Fruit fly (Drosophila melanogaster) whole organism, embryonic: ENCODE results near the gene CG34134.

Source experiments
- Abd-B ChIP-seq: fragments of 200-800 bp; sonication (Bioruptor generic); optimal IDR thresholded peaks from 2 replicates; lab custom pipeline; 2018; ENCODE audit warnings: missing biosample characterization, mild to moderate bottlenecking, missing genetic modification characterization, moderate library complexity
- Ada2b ChIP-seq: fragments of 200-800 bp; sonication (Bioruptor generic); IDR thresholded peaks from 2 replicates; pipeline ENCODE4 v1.3.6; 2022; ENCODE audit warnings: missing biosample characterization, missing genetic modification characterization
- B-H1 ChIP-seq: fragments of 200-800 bp; sonication (Bioruptor generic); IDR thresholded peaks from 3 replicates; pipeline ENCODE4 v1.3.6; 2022; ENCODE audit warnings: missing biosample characterization, missing genetic modification characterization
- CG11247 ChIP-seq: fragments of 200-800 bp; sonication (Bioruptor generic); IDR thresholded peaks from 2 replicates; pipeline ENCODE4 v1.3.6; 2022; ENCODE audit warnings: missing biosample characterization, missing genetic modification characterization
- CG12236 ChIP-seq: fragments of 200-800 bp; sonication (Bioruptor generic); optimal IDR thresholded peaks from 2 replicates; lab custom pipeline; 2016; ENCODE audit warnings: missing biosample characterization, missing genetic modification characterization
- CG12942 ChIP-seq: fragments of 200-800 bp; sonication (Bioruptor generic); optimal IDR thresholded peaks from 3 replicates; lab custom pipeline; 2016; ENCODE audit warnings: missing biosample characterization, missing genetic modification characterization
- CG13424 ChIP-seq: fragments of 200-800 bp; sonication (Bioruptor generic); optimal IDR thresholded peaks from 2 replicates; lab custom pipeline; 2019; ENCODE audit warnings: missing biosample characterization, mild to moderate bottlenecking, missing genetic modification characterization, moderate library complexity
- CG14667 ChIP-seq: fragments of 200-800 bp; sonication (Bioruptor generic); IDR thresholded peaks from 2 replicates; pipeline ENCODE4 v1.3.6; 2022; ENCODE audit warnings: missing biosample characterization, missing genetic modification characterization
- CG1602 ChIP-seq: fragments of 200-800 bp; sonication (Bioruptor generic); optimal IDR thresholded peaks from 3 replicates; lab custom pipeline; 2016; ENCODE audit warnings: missing biosample characterization, missing genetic modification characterization
- CG1792 ChIP-seq: fragments of 200-800 bp; sonication (Bioruptor generic); optimal IDR thresholded peaks from 2 replicates; lab custom pipeline; 2016; ENCODE audit warnings: missing biosample characterization, missing genetic modification characterization
- CG30431 ChIP-seq: fragments of 200-800 bp; sonication (Bioruptor generic); optimal IDR thresholded peaks from 2 replicates; lab custom pipeline; 2017; ENCODE audit warnings: missing biosample characterization, missing genetic modification characterization
- CG4854 ChIP-seq: fragments of 200-800 bp; sonication (Bioruptor generic); optimal IDR thresholded peaks from 2 replicates; lab custom pipeline; 2016; ENCODE audit warnings: missing biosample characterization, missing genetic modification characterization, inconsistent platforms
- CG6683 ChIP-seq: fragments of 200-800 bp; sonication (Bioruptor generic); optimal IDR thresholded peaks from 2 replicates; lab custom pipeline; 2017; ENCODE audit warnings: missing biosample characterization, mild to moderate bottlenecking, missing genetic modification characterization, missing genetic modification reagents
- CG6689 ChIP-seq: fragments of 200-800 bp; sonication (Bioruptor generic); IDR thresholded peaks from 2 replicates; pipeline ENCODE4 v1.3.6; 2022; ENCODE audit warnings: missing biosample characterization, missing genetic modification characterization
- CG6813 ChIP-seq: fragments of 200-800 bp; sonication (Bioruptor generic); optimal IDR thresholded peaks from 2 replicates; lab custom pipeline; 2017; ENCODE audit warnings: missing biosample characterization, missing genetic modification characterization, mild to moderate bottlenecking, moderate library complexity, missing genetic modification reagents
- CG6854 ChIP-seq: fragments of 200-800 bp; sonication (Bioruptor generic); optimal IDR thresholded peaks from 3 replicates; lab custom pipeline; 2017; ENCODE audit warnings: missing biosample characterization, mild to moderate bottlenecking, missing genetic modification characterization
- CG8359 ChIP-seq: fragments of 200-800 bp; sonication (Bioruptor generic); optimal IDR thresholded peaks from 2 replicates; lab custom pipeline; 2017; ENCODE audit warnings: missing biosample characterization, mild to moderate bottlenecking, missing genetic modification characterization, borderline replicate concordance
- CG9727 ChIP-seq: fragments of 200-800 bp; sonication (Bioruptor generic); optimal IDR thresholded peaks from 3 replicates; lab custom pipeline; 2017; ENCODE audit warnings: missing biosample characterization, mild to moderate bottlenecking, missing genetic modification characterization
- CTCF ChIP-seq: fragments of 200-800 bp; sonication (Bioruptor generic); optimal IDR thresholded peaks from 2 replicates; lab custom pipeline; 2017; ENCODE audit warnings: missing biosample characterization, mild to moderate bottlenecking, missing genetic modification characterization, moderate library complexity
- ERR ChIP-seq: fragments of 200-800 bp; sonication (Bioruptor generic); optimal IDR thresholded peaks from 2 replicates; lab custom pipeline; 2016; ENCODE audit warnings: missing biosample characterization, missing genetic modification characterization
- Elba2 ChIP-seq: fragments of 200-800 bp; sonication (Bioruptor generic); optimal IDR thresholded peaks from 3 replicates; lab custom pipeline; 2016; ENCODE audit warnings: missing biosample characterization, missing genetic modification characterization
- Ets97D ChIP-seq: fragments of 200-800 bp; sonication (Bioruptor generic); optimal IDR thresholded peaks from 3 replicates; lab custom pipeline; 2016; ENCODE audit warnings: missing biosample characterization, missing genetic modification characterization
- HmgD ChIP-seq: fragments of 200-800 bp; sonication (Bioruptor generic); optimal IDR thresholded peaks from 3 replicates; lab custom pipeline; 2016; ENCODE audit warnings: missing biosample characterization, missing genetic modification characterization
- Hr3 ChIP-seq: fragments of 200-800 bp; sonication (Bioruptor generic); optimal IDR thresholded peaks from 3 replicates; lab custom pipeline; 2016; ENCODE audit warnings: missing biosample characterization, missing genetic modification characterization
- MESR4 ChIP-seq: fragments of 200-800 bp; sonication (Bioruptor generic); optimal IDR thresholded peaks from 2 replicates; lab custom pipeline; 2018; ENCODE audit warnings: missing biosample characterization, mild to moderate bottlenecking, missing genetic modification characterization, moderate library complexity
- NFAT ChIP-seq: fragments of 200-800 bp; sonication (Bioruptor generic); IDR thresholded peaks from 2 replicates; pipeline ENCODE4 v1.3.6; 2022; ENCODE audit warnings: missing biosample characterization, missing genetic modification characterization
- NK7.1 ChIP-seq: fragments of 200-800 bp; sonication (Bioruptor generic); optimal IDR thresholded peaks from 3 replicates; lab custom pipeline; 2016; ENCODE audit warnings: missing biosample characterization, missing genetic modification characterization
- Nf-YA ChIP-seq: fragments of 200-800 bp; sonication (Bioruptor generic); IDR thresholded peaks from 2 replicates; pipeline ENCODE4 v1.3.6; 2022; ENCODE audit warnings: missing biosample characterization, missing genetic modification characterization
- Oli ChIP-seq: fragments of 200-800 bp; sonication (Bioruptor generic); optimal IDR thresholded peaks from 2 replicates; lab custom pipeline; 2018; ENCODE audit warnings: missing biosample characterization, mild to moderate bottlenecking, missing genetic modification characterization, moderate library complexity
- Stat92E ChIP-seq, 3 experiments: fragments of >200 bp in 2 of 3; fragments of 200-800 bp in 1 of 3; sonication (Bioruptor generic) in 1 of 3; optimal IDR thresholded peaks; 2 replicates each; lab custom pipeline; 2017 to 2019; ENCODE audit warnings: missing biosample characterization in 3 of 3, missing genetic modification characterization in 3 of 3, mild to moderate bottlenecking in 1 of 3, moderate library complexity in 1 of 3
- TFAM ChIP-seq: fragments of 200-800 bp; sonication (Bioruptor generic); optimal IDR thresholded peaks from 2 replicates; lab custom pipeline; 2017; ENCODE audit warnings: missing biosample characterization, missing genetic modification characterization, inconsistent platforms
- ab ChIP-seq: fragments of 200-800 bp; sonication (Bioruptor generic); optimal IDR thresholded peaks from 2 replicates; lab custom pipeline; 2016; ENCODE audit warnings: missing biosample characterization, missing genetic modification characterization
- bsh ChIP-seq, 2 experiments: fragments of 200-800 bp; sonication (Bioruptor generic); optimal IDR thresholded peaks; 2 replicates each; lab custom pipeline; 2017 to 2018; ENCODE audit warnings: mild to moderate bottlenecking in 2 of 2, missing biosample characterization in 2 of 2, missing genetic modification characterization in 2 of 2, moderate library complexity in 1 of 2
- cg ChIP-seq: fragments of 200-800 bp; sonication (Bioruptor generic); optimal IDR thresholded peaks from 3 replicates; lab custom pipeline; 2019; ENCODE audit warnings: missing biosample characterization, mild to moderate bottlenecking, missing genetic modification characterization, moderate library complexity
- croc ChIP-seq: fragments of 200-800 bp; sonication (Bioruptor generic); conservative IDR thresholded peaks from 3 replicates; pipeline ENCODE4 v1.3.6; 2022; ENCODE audit warnings: missing biosample characterization, missing genetic modification characterization
- dmrt99B ChIP-seq: fragments of 200-800 bp; sonication (Bioruptor generic); optimal IDR thresholded peaks from 2 replicates; lab custom pipeline; 2018; ENCODE audit warnings: missing biosample characterization, mild to moderate bottlenecking, missing genetic modification characterization, moderate library complexity
- fru ChIP-seq: fragments of >200 bp; optimal IDR thresholded peaks from 2 replicates; lab custom pipeline; 2017
- inv ChIP-seq: fragments of 200-800 bp; sonication (Bioruptor generic); IDR thresholded peaks from 2 replicates; pipeline ENCODE4 v1.3.6; 2022; ENCODE audit warnings: missing biosample characterization, missing genetic modification characterization; ENCODE audit not compliant: partially characterized antibody
- jigr1 ChIP-seq: fragments of 200-800 bp; sonication (Bioruptor generic); IDR thresholded peaks from 3 replicates; pipeline ENCODE4 v1.3.6; 2022; ENCODE audit warnings: missing biosample characterization, missing genetic modification characterization
- jing ChIP-seq: fragments of 200-800 bp; sonication (Bioruptor generic); optimal IDR thresholded peaks from 2 replicates; lab custom pipeline; 2018; ENCODE audit warnings: missing biosample characterization, mild to moderate bottlenecking, missing genetic modification characterization
- kni ChIP-seq: fragments of 200-800 bp; sonication (Bioruptor generic); optimal IDR thresholded peaks from 3 replicates; lab custom pipeline; 2017; ENCODE audit warnings: mild to moderate bottlenecking, missing biosample characterization, missing genetic modification reagents, missing genetic modification characterization
- nau ChIP-seq: fragments of 200-800 bp; sonication (Bioruptor generic); optimal IDR thresholded peaks from 3 replicates; lab custom pipeline; 2017; ENCODE audit warnings: missing biosample characterization, mild to moderate bottlenecking, missing genetic modification characterization, missing genetic modification reagents
- nerfin-2 ChIP-seq: fragments of 200-800 bp; sonication (Bioruptor generic); IDR thresholded peaks from 2 replicates; pipeline ENCODE4 v1.3.6; 2022; ENCODE audit warnings: missing biosample characterization, missing genetic modification characterization; ENCODE audit not compliant: partially characterized antibody
- otp ChIP-seq: fragments of 200-800 bp; sonication (Bioruptor generic); IDR thresholded peaks from 3 replicates; pipeline ENCODE4, ENCODE4 v1.3.6; 2022; ENCODE audit warnings: missing biosample characterization, missing genetic modification characterization
- pnt ChIP-seq: fragments of 200-800 bp; sonication (Bioruptor generic); optimal IDR thresholded peaks from 3 replicates; lab custom pipeline; 2016; ENCODE audit warnings: missing biosample characterization, missing genetic modification characterization
- sc ChIP-seq, 3 experiments: fragments of >200 bp in 2 of 3; fragments of 200-800 bp in 1 of 3; sonication (Bioruptor generic) in 1 of 3; optimal IDR thresholded peaks; 2 replicates in 2 of 3; 3 replicates in 1 of 3; lab custom pipeline; 2017; ENCODE audit warnings: mild to moderate bottlenecking in 1 of 3, missing biosample characterization in 1 of 3, missing genetic modification characterization in 1 of 3, missing genetic modification reagents in 1 of 3
- unpg ChIP-seq: fragments of 200-800 bp; sonication (Bioruptor generic); optimal IDR thresholded peaks from 3 replicates; lab custom pipeline; 2018; ENCODE audit warnings: missing biosample characterization, mild to moderate bottlenecking, missing genetic modification characterization, moderate library complexity
- vfl ChIP-seq: fragments of 200-800 bp; sonication (Bioruptor generic); optimal IDR thresholded peaks from 2 replicates; lab custom pipeline; 2016; ENCODE audit warnings: missing biosample characterization, missing genetic modification characterization
- yki ChIP-seq: fragments of >200 bp; optimal IDR thresholded peaks from 3 replicates; lab custom pipeline; 2018

The CG34134 gene

DNA sequence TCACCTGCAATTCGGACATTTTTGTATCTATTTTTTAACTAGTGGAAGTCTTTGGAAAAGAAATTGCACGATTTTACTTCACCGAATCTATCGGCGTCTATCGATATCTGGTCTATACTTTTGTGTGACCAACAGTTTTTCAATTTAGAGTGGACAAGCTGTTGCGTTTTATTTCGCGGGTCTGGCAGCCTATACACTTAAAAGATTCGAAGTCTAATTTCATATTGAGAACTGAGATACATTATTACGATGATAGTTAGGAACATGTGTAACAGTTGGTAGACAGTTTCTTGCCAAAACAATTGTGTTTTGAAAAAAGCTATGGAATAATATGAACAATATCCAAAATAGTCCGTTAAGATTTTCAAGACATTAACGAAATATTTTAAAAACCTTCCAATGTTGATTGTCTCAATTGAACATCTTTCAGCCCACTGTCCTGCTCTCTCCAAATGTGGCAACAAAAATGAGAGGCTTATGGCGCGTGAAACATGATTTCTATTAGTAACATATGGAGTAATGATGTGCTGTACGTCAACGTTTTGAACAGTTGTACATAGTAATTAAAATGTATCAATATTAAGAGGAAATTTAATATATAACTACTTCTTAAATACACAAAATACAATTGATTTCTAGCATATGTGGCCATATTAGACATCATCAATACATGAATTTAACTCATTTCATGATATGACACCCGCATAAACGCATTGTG is 28.1 kb downstream of the CG34134 start, which contains the start of gene Acbp1 (continued):
- TF ChIP-seq TFAM (GFP tag; lab: Kevin White, UChicago) (peak; percentile 84), CG6689 (GFP tag; lab: Robert Waterston, UW) (peak; percentile 88), Elba2 (GFP tag; lab: Kevin White, UChicago) (peak; percentile 60), CG30431 (GFP tag; lab: Kevin White, UChicago) (peak; percentile 84), HmgD (peak; percentile 96), CG4854 (GFP tag; lab: Kevin White, UChicago) (peak; percentile 88), CG12942 (GFP tag; lab: Kevin White, UChicago) (peak; percentile 82), NFAT (peak; percentile 88), nau (GFP tag; lab: Kevin White, UChicago) (peak; percentile 96), NK7.1 (GFP tag; lab: Kevin White, UChicago) (peak; percentile 90), CG1792 (GFP tag; lab: Kevin White, UChicago) (peak; percentile 94), fru (lab: Kevin White, UChicago) (no peak), yki (lab: Kevin White, UChicago) (peak; percentile 65), dmrt99B (tag; lab: Kevin White, UChicago) (peak; percentile 97), unpg (peak; percentile 99), cg (GFP tag; lab: Kevin White, UChicago) (no peak), otp (peak; percentile 85), CTCF (GFP tag; lab: Kevin White, UChicago) (peak; percentile 65), CG6813 (peak; percentile 99), jigr1 (GFP tag; lab: Robert Waterston, UW) (peak; percentile 57; the same call in 2 of the 3 replicates), CG1602 (GFP tag; lab: Kevin White, UChicago) (peak; percentile 86), CG6683 (GFP tag; lab: Kevin White, UChicago) (peak; percentile 94), Nf-YA (GFP tag; lab: Robert Waterston, UW) (peak; percentile 81), CG8359 (GFP tag; lab: Kevin White, UChicago) (peak; percentile 89), inv (peak; percentile 64), kni (GFP tag; lab: Kevin White, UChicago) (peak; percentile 96), Oli (tag; lab: Kevin White, UChicago) (peak; percentile 96), MESR4 (GFP tag; lab: Kevin White, UChicago) (peak; percentile 58), Hr3 (GFP tag; lab: Kevin White, UChicago) (peak; percentile 93), B-H1 (GFP tag; lab: Robert Waterston, UW) (peak; percentile 87), croc (GFP tag; lab: Robert Waterston, UW) (peak; percentile 78), CG14667 (GFP tag; lab: Robert Waterston, UW) (peak; percentile 80), CG9727 (GFP tag; lab: Kevin White, UChicago) (peak; percentile 98), nerfin-2 (GFP tag; lab: Robert Waterston, UW) (peak; percentile 71), Ada2b (peak; percentile 88), Stat92E (GFP tag; optimal IDR thresholded peaks at IDR 0.05; lab: Kevin White, UChicago) (peak in 1 of 3 experiments; percentile 97), jing (GFP tag; lab: Kevin White, UChicago) (peak; percentile 83), ab (peak; percentile 83), CG12236 (GFP tag; lab: Kevin White, UChicago) (peak; percentile 89), CG13424 (tag; lab: Kevin White, UChicago) (peak; percentile 98), Abd-B (peak; percentile 91), CG6854 (GFP tag; lab: Kevin White, UChicago) (peak; percentile 99), bsh (GFP tag; optimal IDR thresholded peaks at IDR 0.05; lab: Kevin White, UChicago) (peak; percentile 94 to 98), sc (optimal IDR thresholded peaks at IDR 0.05; lab: Kevin White, UChicago) (no peak), sc (GFP tag; optimal IDR thresholded peaks at IDR 0.05; lab: Kevin White, UChicago) (peak; percentile 91), pnt (GFP tag; lab: Kevin White, UChicago) (peak; percentile 95), Ets97D (peak; percentile 91), vfl (GFP tag; lab: Kevin White, UChicago) (peak; percentile 93), CG11247 (GFP tag; lab: Robert Waterston, UW) (peak; percentile 89), ERR (peak; percentile 95)
